Worm (Caenorhabditis elegans) whole organism, young adult: ENCODE data around the gene K01G5.10.

Experiments used
- B0019.2 ChIP-seq: fragments of 200-800 bp; sonication (Bioruptor generic); conservative IDR thresholded peaks from 2 replicates; pipeline ENCODE4 v1.3.6; 2022; ENCODE audit warnings: missing genetic modification reagents, missing genetic modification characterization, missing compliant biosample characterization
- B0336.3 ChIP-seq: fragments of 200-800 bp; sonication (Bioruptor generic); IDR thresholded peaks from 2 replicates; pipeline ENCODE4 v1.3.6; 2022; ENCODE audit warnings: missing genetic modification characterization, missing compliant biosample characterization
- F10E7.11 ChIP-seq: sonication (generic microtip); optimal IDR thresholded peaks from 2 replicates; lab custom pipeline; 2017; ENCODE audit warnings: mild to moderate bottlenecking, missing genetic modification characterization, moderate library complexity, missing compliant biosample characterization
- F33H1.4 ChIP-seq: fragments of 200-800 bp; sonication (Bioruptor generic); IDR thresholded peaks from 2 replicates; pipeline ENCODE4 v1.3.6; 2022; ENCODE audit warnings: missing genetic modification reagents, missing genetic modification characterization, missing compliant biosample characterization
- F37B4.10 ChIP-seq: fragments of 200-800 bp; sonication (Bioruptor generic); IDR thresholded peaks from 2 replicates; pipeline ENCODE4 v1.3.6; 2022; ENCODE audit warnings: missing genetic modification characterization, missing compliant biosample characterization
- F49E8.2 ChIP-seq: sonication (generic microtip); optimal IDR thresholded peaks from 3 replicates; lab custom pipeline; 2017; ENCODE audit warnings: missing genetic modification characterization, mild to moderate bottlenecking, missing compliant biosample characterization, antibody characterized with exemption, moderate library complexity; ENCODE audit not compliant: insufficient read depth
- F57A8.1 ChIP-seq: fragments of 200-800 bp; sonication (Bioruptor generic); optimal IDR thresholded peaks from 2 replicates; lab custom pipeline; 2018; ENCODE audit warnings: mild to moderate bottlenecking, missing genetic modification characterization, moderate library complexity, missing compliant biosample characterization
- ZK185.1 ChIP-seq: sonication (generic microtip); optimal IDR thresholded peaks from 2 replicates; lab custom pipeline; 2016; ENCODE audit warnings: mild to moderate bottlenecking, missing genetic modification characterization, missing compliant biosample characterization; ENCODE audit not compliant: poor library complexity, severe bottlenecking
- aptf-2 ChIP-seq: fragments of 200-800 bp; sonication (Bioruptor generic); conservative IDR thresholded peaks from 2 replicates; pipeline ENCODE4 v1.3.6; 2022; ENCODE audit warnings: missing genetic modification reagents, missing genetic modification characterization, missing compliant biosample characterization
- atf-7 ChIP-seq: sonication (generic microtip); optimal IDR thresholded peaks from 2 replicates; lab custom pipeline; 2017; ENCODE audit warnings: mild to moderate bottlenecking, missing genetic modification characterization, missing compliant biosample characterization
- attf-3 ChIP-seq: fragments of 200-800 bp; sonication (Bioruptor generic); conservative IDR thresholded peaks from 2 replicates; pipeline ENCODE4 v1.3.6; 2022; ENCODE audit warnings: missing genetic modification reagents, missing genetic modification characterization, missing compliant biosample characterization
- bed-1 ChIP-seq: fragments of 200-800 bp; sonication (Bioruptor generic); IDR thresholded peaks from 2 replicates; pipeline ENCODE4 v1.3.6; 2022; ENCODE audit warnings: missing genetic modification reagents, missing genetic modification characterization, missing compliant biosample characterization
- bed-2 ChIP-seq: fragments of 200-800 bp; sonication (Bioruptor generic); IDR thresholded peaks from 2 replicates; pipeline ENCODE4 v1.3.6; 2022; ENCODE audit warnings: missing genetic modification reagents, missing genetic modification characterization, missing compliant biosample characterization
- ceh-100 ChIP-seq: fragments of 200-800 bp; sonication (Bioruptor generic); IDR thresholded peaks from 2 replicates; pipeline ENCODE4 v1.3.6; 2022; ENCODE audit warnings: missing genetic modification reagents, missing genetic modification characterization, missing compliant biosample characterization
- let-526 ChIP-seq: fragments of 200-800 bp; sonication (Bioruptor generic); IDR thresholded peaks from 2 replicates; pipeline ENCODE4 v1.3.6; 2022; ENCODE audit warnings: missing genetic modification reagents, missing genetic modification characterization, missing compliant biosample characterization
- let-607 ChIP-seq, 2 experiments: fragments of 200-800 bp in 1 of 2; sonication (Bioruptor generic) in 1 of 2; sonication (generic microtip) in 1 of 2; optimal IDR thresholded peaks; 2 replicates each; lab custom pipeline; 2016 to 2018; ENCODE audit warnings: mild to moderate bottlenecking in 2 of 2, missing compliant biosample characterization in 2 of 2, missing genetic modification characterization in 2 of 2, moderate library complexity in 2 of 2, missing genotype in 1 of 2
- lin-40 ChIP-seq: sonication (generic microtip); optimal IDR thresholded peaks from 2 replicates; lab custom pipeline; 2016; ENCODE audit warnings: missing genetic modification characterization, mild to moderate bottlenecking, missing compliant biosample characterization, missing genotype, missing genetic modification reagents
- lin-54 ChIP-seq: fragments of 200-800 bp; sonication (Bioruptor generic); optimal IDR thresholded peaks from 2 replicates; lab custom pipeline; 2018; ENCODE audit warnings: mild to moderate bottlenecking, missing genetic modification characterization, missing compliant biosample characterization
- lsl-1 ChIP-seq: fragments of 200-800 bp; sonication (Bioruptor generic); optimal IDR thresholded peaks from 2 replicates; lab custom pipeline; 2018; ENCODE audit warnings: mild to moderate bottlenecking, missing genetic modification characterization, moderate library complexity, missing compliant biosample characterization
- mcd-1 ChIP-seq: fragments of 200-800 bp; sonication (Bioruptor generic); IDR thresholded peaks from 2 replicates; pipeline ENCODE4 v1.3.6; 2022; ENCODE audit warnings: missing genetic modification reagents, missing genetic modification characterization, missing compliant biosample characterization
- nhr-120 ChIP-seq: fragments of 200-800 bp; sonication (Bioruptor generic); IDR thresholded peaks from 2 replicates; pipeline ENCODE4 v1.3.6; 2022; ENCODE audit warnings: missing genetic modification characterization, missing compliant biosample characterization
- nhr-80 ChIP-seq: sonication (generic microtip); optimal IDR thresholded peaks from 2 replicates; lab custom pipeline; 2016; ENCODE audit warnings: missing genetic modification characterization, missing compliant biosample characterization
- sdz-38 ChIP-seq: sonication (generic microtip); optimal IDR thresholded peaks from 2 replicates; lab custom pipeline; 2016; ENCODE audit warnings: missing genotype, missing genetic modification characterization, missing compliant biosample characterization
- snpc-1.3 ChIP-seq: sonication (generic microtip); optimal IDR thresholded peaks from 2 replicates; lab custom pipeline; 2017; ENCODE audit warnings: missing genetic modification characterization, mild to moderate bottlenecking, missing compliant biosample characterization, antibody characterized with exemption, moderate library complexity, missing genotype, missing genetic modification reagents; ENCODE audit not compliant: insufficient read depth
- somi-1 ChIP-seq: fragments of 200-800 bp; sonication (Bioruptor generic); optimal IDR thresholded peaks from 2 replicates; lab custom pipeline; 2018; ENCODE audit warnings: mild to moderate bottlenecking, missing genetic modification characterization, missing compliant biosample characterization
- tbx-9 ChIP-seq: sonication (generic microtip); optimal IDR thresholded peaks from 2 replicates; lab custom pipeline; 2016; ENCODE audit warnings: borderline replicate concordance, missing genetic modification characterization, inconsistent platforms, missing compliant biosample characterization
- xnd-1 ChIP-seq: sonication (generic microtip); optimal IDR thresholded peaks from 2 replicates; lab custom pipeline; 2016; ENCODE audit warnings: missing genotype, missing genetic modification reagents, missing genetic modification characterization, missing compliant biosample characterization
- zfh-2 ChIP-seq: fragments of 200-800 bp; sonication (Bioruptor generic); conservative IDR thresholded peaks from 2 replicates; pipeline ENCODE4 v1.3.6; 2022; ENCODE audit warnings: missing genetic modification reagents, missing genetic modification characterization, missing compliant biosample characterization
- ztf-22 ChIP-seq: fragments of 200-800 bp; sonication (Bioruptor generic); optimal IDR thresholded peaks from 2 replicates; lab custom pipeline; 2018; ENCODE audit warnings: mild to moderate bottlenecking, missing genetic modification characterization, moderate library complexity, missing compliant biosample characterization
- ztf-26 ChIP-seq: sonication (generic microtip); optimal IDR thresholded peaks from 2 replicates; lab custom pipeline; 2017; ENCODE audit warnings: missing genetic modification characterization, missing compliant biosample characterization
- ztf-6 ChIP-seq: fragments of 200-800 bp; sonication (Bioruptor generic); IDR thresholded peaks from 2 replicates; pipeline ENCODE4 v1.3.6; 2022; ENCODE audit warnings: missing genetic modification reagents, missing genetic modification characterization, missing compliant biosample characterization

K01G5.10 gene

ce11 chrIII:10802032-10802431, 43.7 kb upstream of the K01G5.10 start, which contains the start of gene K11D9.3:
Gene K11D9.3, minus strand, starts transcription at chrIII:10802212.
- no peak for TF ChIP-seq xnd-1 (tag; lab: Kevin White, UChicago)
- TF ChIP-seq atf-7 (tag; lab: Kevin White, UChicago) = no peak
- TF ChIP-seq let-607 (tag; optimal IDR thresholded peaks at IDR 0.05; lab: Kevin White, UChicago) = no peak
- TF ChIP-seq mcd-1 (GFP tag; lab: Robert Waterston, UW) = no peak
- TF ChIP-seq ztf-26 (tag; lab: Kevin White, UChicago) = no peak
- TF ChIP-seq F10E7.11 = no peak
- no peak for TF ChIP-seq nhr-80 (tag; lab: Kevin White, UChicago)
- TF ChIP-seq nhr-120 = no peak
- TF ChIP-seq zfh-2 (GFP tag; lab: Robert Waterston, UW) = no peak
- no peak for TF ChIP-seq aptf-2 (GFP tag; lab: Robert Waterston, UW)
- no peak for TF ChIP-seq lin-54 (GFP tag; lab: Kevin White, UChicago)
- TF ChIP-seq bed-2 (GFP tag; lab: Robert Waterston, UW) = no peak
- no peak for TF ChIP-seq attf-3 (GFP tag; lab: Robert Waterston, UW)
- no peak for TF ChIP-seq ceh-100 (GFP tag; lab: Robert Waterston, UW)

ce11 chrIII:10794049-10794448, 35.7 kb upstream of the K01G5.10 start, which contains the start of gene clec-163:
Gene clec-163, plus strand, starts transcription at chrIII:10794349.
- no peak for TF ChIP-seq nhr-80 (tag; lab: Kevin White, UChicago)
- TF ChIP-seq somi-1 = no peak
- no peak for TF ChIP-seq ztf-6
- TF ChIP-seq lsl-1 (GFP tag; lab: Kevin White, UChicago) = no peak
- TF ChIP-seq snpc-1.3 (tag; lab: Kevin White, UChicago) = no peak
- no peak for TF ChIP-seq let-607 (tag; optimal IDR thresholded peaks at IDR 0.05; lab: Kevin White, UChicago)
- TF ChIP-seq F33H1.4 (GFP tag; lab: Robert Waterston, UW) = no peak
- TF ChIP-seq ztf-22 (GFP tag; lab: Kevin White, UChicago) = no peak
- no peak for TF ChIP-seq F57A8.1 (GFP tag; lab: Kevin White, UChicago)
- TF ChIP-seq sdz-38 = no peak
- TF ChIP-seq lin-40 (tag; lab: Kevin White, UChicago) = no peak
- TF ChIP-seq B0019.2 (GFP tag; lab: Robert Waterston, UW) = no peak
- no peak for TF ChIP-seq bed-1
- TF ChIP-seq tbx-9 (tag; lab: Kevin White, UChicago) = no peak
- TF ChIP-seq F37B4.10 (GFP tag; lab: Robert Waterston, UW) = no peak

DNA sequence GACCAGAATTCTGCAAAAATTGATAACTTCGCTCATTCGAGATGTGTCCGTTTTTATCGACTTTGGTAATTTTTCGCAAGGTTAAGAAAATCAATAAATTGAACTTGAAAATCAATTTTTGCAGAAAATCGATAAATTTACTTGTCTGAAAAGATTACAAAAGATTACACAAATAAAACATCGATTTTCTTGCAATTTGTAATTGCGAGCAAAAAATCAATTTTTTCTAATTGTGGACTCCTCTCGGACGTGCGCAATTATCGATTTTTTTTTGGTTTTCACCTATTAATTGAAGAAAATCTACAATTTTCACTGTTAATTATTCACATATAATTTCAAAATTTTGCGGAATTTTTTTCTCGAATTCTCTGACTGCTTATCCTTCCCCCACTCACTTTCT, 32.9 kb upstream of the K01G5.10 start:
- no peak for TF ChIP-seq ceh-100 (GFP tag; lab: Robert Waterston, UW)
- no peak for TF ChIP-seq B0336.3 (GFP tag; lab: Robert Waterston, UW)

- no peak for TF ChIP-seq ZK185.1 (tag; lab: Kevin White, UChicago)
- peak; percentile 0 for TF ChIP-seq nhr-80 (tag; lab: Kevin White, UChicago)
Measured at ce11 chrIII:10783052-10783451, 24.7 kb upstream of the K01G5.10 start.

DNA sequence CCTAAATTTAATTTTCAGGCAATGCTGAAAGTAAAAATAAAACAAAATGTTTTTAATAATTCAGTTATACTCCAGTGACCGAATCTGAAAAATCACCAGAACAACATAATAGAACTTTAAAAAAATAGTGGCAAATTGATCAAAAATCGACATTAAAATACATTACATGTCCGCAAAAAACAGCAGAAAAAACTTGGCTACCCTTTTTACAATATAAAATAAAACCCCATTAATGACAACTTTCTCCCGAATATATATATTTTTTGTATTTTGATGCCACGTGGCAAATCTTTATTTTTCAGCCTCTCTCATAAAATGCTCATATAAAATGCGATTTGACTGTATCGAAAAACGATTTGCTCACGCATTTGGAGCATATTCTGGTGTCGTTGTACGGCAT, 23.2 kb upstream of the K01G5.10 start, which contains the start of gene ptr-19:
Gene ptr-19, plus strand, starts transcription at position 301 of the 400 bp plus-strand sequence.
- TF ChIP-seq F49E8.2 (tag; lab: Kevin White, UChicago) (no peak), let-526 (GFP tag; lab: Robert Waterston, UW) (no peak), nhr-80 (tag; lab: Kevin White, UChicago) (no peak)
